Fruit fly (Drosophila melanogaster) whole organism, embryonic: ENCODE results near the gene CG42699.

Experiments
- Asciz ChIP-seq: fragments of 200-800 bp; sonication (Bioruptor generic); optimal IDR thresholded peaks from 2 replicates; lab custom pipeline; 2017; ENCODE audit warnings: missing biosample characterization, mild to moderate bottlenecking, missing genetic modification characterization, missing genetic modification reagents
- Blimp-1 ChIP-seq: fragments of 200-800 bp; sonication (Bioruptor generic); optimal IDR thresholded peaks from 3 replicates; lab custom pipeline; 2018; ENCODE audit warnings: missing biosample characterization, missing genetic modification characterization, mild to moderate bottlenecking, moderate library complexity, missing genetic modification reagents
- CG10209 ChIP-seq: fragments of 200-800 bp; sonication (Bioruptor generic); optimal IDR thresholded peaks from 3 replicates; lab custom pipeline; 2017; ENCODE audit warnings: missing biosample characterization, mild to moderate bottlenecking, missing genetic modification characterization, missing genetic modification reagents
- CG1024 ChIP-seq: fragments of 200-800 bp; sonication (Bioruptor generic); IDR thresholded peaks from 2 replicates; pipeline ENCODE4 v1.3.6; 2022; ENCODE audit warnings: missing biosample characterization, missing genetic modification characterization
- CG10565 ChIP-seq: fragments of 200-800 bp; sonication (Bioruptor generic); optimal IDR thresholded peaks from 3 replicates; lab custom pipeline; 2016; ENCODE audit warnings: missing biosample characterization, mild to moderate bottlenecking, missing genetic modification characterization
- CG11696 ChIP-seq: fragments of 200-800 bp; sonication (Bioruptor generic); IDR thresholded peaks from 2 replicates; pipeline ENCODE4 v1.3.6; 2022; ENCODE audit warnings: missing biosample characterization, missing genetic modification characterization
- CG12071 ChIP-seq: fragments of 200-800 bp; sonication (Bioruptor generic); optimal IDR thresholded peaks from 3 replicates; lab custom pipeline; 2018; ENCODE audit warnings: missing biosample characterization, mild to moderate bottlenecking, missing genetic modification characterization
- CG14667 ChIP-seq: fragments of 200-800 bp; sonication (Bioruptor generic); IDR thresholded peaks from 2 replicates; pipeline ENCODE4 v1.3.6; 2022; ENCODE audit warnings: missing biosample characterization, missing genetic modification characterization
- CG15011 ChIP-seq: fragments of 200-800 bp; sonication (Bioruptor generic); optimal IDR thresholded peaks from 3 replicates; lab custom pipeline; 2018; ENCODE audit warnings: missing biosample characterization, mild to moderate bottlenecking, missing genetic modification characterization
- CG15601 ChIP-seq: fragments of 200-800 bp; sonication (Bioruptor generic); optimal IDR thresholded peaks from 3 replicates; lab custom pipeline; 2019; ENCODE audit warnings: missing biosample characterization, mild to moderate bottlenecking, missing genetic modification characterization, moderate library complexity
- CG1603 ChIP-seq: fragments of 200-800 bp; sonication (Bioruptor generic); optimal IDR thresholded peaks from 2 replicates; lab custom pipeline; 2019; ENCODE audit warnings: missing biosample characterization, mild to moderate bottlenecking, missing genetic modification characterization, moderate library complexity
- CG1647 ChIP-seq: fragments of 200-800 bp; sonication (Bioruptor generic); optimal IDR thresholded peaks from 3 replicates; lab custom pipeline; 2016; ENCODE audit warnings: missing biosample characterization, missing genetic modification characterization
- CG18262 ChIP-seq: fragments of 200-800 bp; optimal IDR thresholded peaks from 3 replicates; lab custom pipeline; 2019; ENCODE audit warnings: missing biosample characterization, mild to moderate bottlenecking, missing genetic modification characterization, moderate library complexity
- CG18599 ChIP-seq: fragments of 200-800 bp; sonication (Bioruptor generic); optimal IDR thresholded peaks from 3 replicates; lab custom pipeline; 2017; ENCODE audit warnings: missing biosample characterization, missing genetic modification characterization, mild to moderate bottlenecking, moderate library complexity, missing genetic modification reagents
- CG30020 ChIP-seq: fragments of 200-800 bp; optimal IDR thresholded peaks from 2 replicates; lab custom pipeline; 2019; ENCODE audit warnings: missing biosample characterization, mild to moderate bottlenecking, missing genetic modification characterization, moderate library complexity
- CG43689 ChIP-seq: fragments of 200-800 bp; sonication (Bioruptor generic); IDR thresholded peaks from 2 replicates; pipeline ENCODE4 v1.3.6; 2022; ENCODE audit warnings: missing biosample characterization, missing genetic modification characterization
- CG4730 ChIP-seq: fragments of 200-800 bp; sonication (Bioruptor generic); IDR thresholded peaks from 2 replicates; pipeline ENCODE4 v1.3.6; 2022; ENCODE audit warnings: missing biosample characterization, missing genetic modification characterization
- CG6254 ChIP-seq: fragments of 200-800 bp; sonication (Bioruptor generic); optimal IDR thresholded peaks from 3 replicates; lab custom pipeline; 2017; ENCODE audit warnings: mild to moderate bottlenecking, missing biosample characterization, missing genetic modification reagents, missing genetic modification characterization
- CG6813 ChIP-seq: fragments of 200-800 bp; sonication (Bioruptor generic); optimal IDR thresholded peaks from 2 replicates; lab custom pipeline; 2017; ENCODE audit warnings: missing biosample characterization, missing genetic modification characterization, mild to moderate bottlenecking, moderate library complexity, missing genetic modification reagents
- CG7928 ChIP-seq: fragments of 200-800 bp; sonication (Bioruptor generic); optimal IDR thresholded peaks from 2 replicates; lab custom pipeline; 2017; ENCODE audit warnings: missing biosample characterization, mild to moderate bottlenecking, missing genetic modification characterization
- CG8478 ChIP-seq: fragments of >200 bp; optimal IDR thresholded peaks from 2 replicates; lab custom pipeline; 2018
- CG9609 ChIP-seq: fragments of 200-800 bp; sonication (Bioruptor generic); optimal IDR thresholded peaks from 3 replicates; lab custom pipeline; 2016; ENCODE audit warnings: missing biosample characterization, missing genetic modification characterization
- CG9797 ChIP-seq: fragments of 200-800 bp; sonication (Bioruptor generic); optimal IDR thresholded peaks from 3 replicates; lab custom pipeline; 2018; ENCODE audit warnings: missing biosample characterization, mild to moderate bottlenecking, missing genetic modification characterization
- D19A ChIP-seq: fragments of 200-800 bp; optimal IDR thresholded peaks from 3 replicates; lab custom pipeline; 2019; ENCODE audit warnings: missing biosample characterization, mild to moderate bottlenecking, missing genetic modification characterization, moderate library complexity
- Deaf1 ChIP-seq: fragments of 200-800 bp; optimal IDR thresholded peaks from 3 replicates; lab custom pipeline; 2019; ENCODE audit warnings: missing biosample characterization, mild to moderate bottlenecking, missing genetic modification characterization, moderate library complexity
- Nf-YC ChIP-seq: fragments of 200-800 bp; optimal IDR thresholded peaks from 3 replicates; lab custom pipeline; 2019; ENCODE audit warnings: missing biosample characterization, mild to moderate bottlenecking, missing genetic modification characterization, moderate library complexity
- NfI ChIP-seq: fragments of 200-800 bp; sonication (Bioruptor generic); optimal IDR thresholded peaks from 3 replicates; lab custom pipeline; 2018; ENCODE audit warnings: missing biosample characterization, mild to moderate bottlenecking, missing genetic modification characterization, moderate library complexity
- Tbp ChIP-seq: fragments of >200 bp; optimal IDR thresholded peaks from 2 replicates; lab custom pipeline; 2018; ENCODE audit warnings: missing biosample characterization, missing genetic modification characterization
- bab2 ChIP-seq: fragments of 200-800 bp; sonication (Bioruptor generic); optimal IDR thresholded peaks from 2 replicates; lab custom pipeline; 2016; ENCODE audit warnings: missing biosample characterization, missing genetic modification characterization
- bowl ChIP-seq: fragments of 200-800 bp; sonication (Bioruptor generic); IDR thresholded peaks from 2 replicates; pipeline ENCODE4 v1.3.6; 2022; ENCODE audit warnings: missing biosample characterization, missing genetic modification characterization
- caup ChIP-seq: fragments of 200-800 bp; sonication (Bioruptor generic); optimal IDR thresholded peaks from 3 replicates; lab custom pipeline; 2017; ENCODE audit warnings: missing biosample characterization, mild to moderate bottlenecking, missing genetic modification characterization, moderate library complexity; ENCODE audit not compliant: severe bottlenecking
- chinmo ChIP-seq: fragments of 200-800 bp; sonication (Bioruptor generic); IDR thresholded peaks from 4 replicates; pipeline ENCODE4 v1.3.6; 2022; ENCODE audit warnings: missing biosample characterization, missing genetic modification characterization; ENCODE audit not compliant: partially characterized antibody
- dmrt11E ChIP-seq: fragments of 200-800 bp; sonication (Bioruptor generic); optimal IDR thresholded peaks from 3 replicates; lab custom pipeline; 2018; ENCODE audit warnings: missing biosample characterization, mild to moderate bottlenecking, missing genetic modification characterization, moderate library complexity
- ftz-f1 ChIP-seq: fragments of 200-800 bp; sonication (Bioruptor generic); optimal IDR thresholded peaks from 2 replicates; lab custom pipeline; 2016; ENCODE audit warnings: missing biosample characterization, missing genetic modification characterization
- gsb-n ChIP-seq: fragments of 200-800 bp; sonication (Bioruptor generic); optimal IDR thresholded peaks from 3 replicates; lab custom pipeline; 2018; ENCODE audit warnings: missing biosample characterization, mild to moderate bottlenecking, missing genetic modification characterization
- gt ChIP-seq: fragments of 200-800 bp; sonication (Bioruptor generic); IDR thresholded peaks from 2 replicates; pipeline ENCODE4 v1.3.6; 2022; ENCODE audit warnings: missing biosample characterization, missing genetic modification characterization
- hb ChIP-seq: fragments of 200-800 bp; sonication (Bioruptor generic); IDR thresholded peaks from 3 replicates; pipeline ENCODE4 v1.3.6; 2022; ENCODE audit warnings: missing biosample characterization, missing genetic modification characterization; ENCODE audit not compliant: partially characterized antibody
- jumu ChIP-seq: fragments of 200-800 bp; sonication (Bioruptor generic); optimal IDR thresholded peaks from 3 replicates; lab custom pipeline; 2016; ENCODE audit warnings: missing biosample characterization, missing genetic modification characterization
- ken ChIP-seq: fragments of 200-800 bp; sonication (Bioruptor generic); IDR thresholded peaks from 3 replicates; pipeline ENCODE4 v1.3.6; 2022; ENCODE audit warnings: missing biosample characterization, missing genetic modification characterization
- mld ChIP-seq: fragments of 200-800 bp; sonication (Bioruptor generic); IDR thresholded peaks from 3 replicates; pipeline ENCODE4 v1.3.6; 2022; ENCODE audit warnings: missing biosample characterization, missing genetic modification characterization; ENCODE audit not compliant: partially characterized antibody
- oc ChIP-seq: fragments of 200-800 bp; sonication (Bioruptor generic); optimal IDR thresholded peaks from 2 replicates; lab custom pipeline; 2018; ENCODE audit warnings: missing biosample characterization, mild to moderate bottlenecking, missing genetic modification characterization, moderate library complexity
- salm ChIP-seq: fragments of 200-800 bp; sonication (Bioruptor generic); optimal IDR thresholded peaks from 2 replicates; lab custom pipeline; 2018; ENCODE audit warnings: missing biosample characterization, mild to moderate bottlenecking, missing genetic modification characterization
- sc ChIP-seq, 3 experiments: fragments of >200 bp in 2 of 3; fragments of 200-800 bp in 1 of 3; sonication (Bioruptor generic) in 1 of 3; optimal IDR thresholded peaks; 2 replicates in 2 of 3; 3 replicates in 1 of 3; lab custom pipeline; 2017; ENCODE audit warnings: mild to moderate bottlenecking in 1 of 3, missing biosample characterization in 1 of 3, missing genetic modification characterization in 1 of 3, missing genetic modification reagents in 1 of 3
- sens-2 ChIP-seq: fragments of 200-800 bp; sonication (Bioruptor generic); IDR thresholded peaks from 2 replicates; pipeline ENCODE4 v1.3.6; 2022; ENCODE audit warnings: missing biosample characterization, missing genetic modification characterization
- ssp ChIP-seq: fragments of 200-800 bp; sonication (Bioruptor generic); IDR thresholded peaks from 2 replicates; pipeline ENCODE4 v1.3.6; 2022; ENCODE audit warnings: missing biosample characterization, missing genetic modification characterization
- usp ChIP-seq: fragments of >200 bp; optimal IDR thresholded peaks from 2 replicates; lab custom pipeline; 2017; ENCODE audit warnings: missing biosample characterization, missing genetic modification characterization
- vfl ChIP-seq: fragments of 200-800 bp; sonication (Bioruptor generic); optimal IDR thresholded peaks from 2 replicates; lab custom pipeline; 2016; ENCODE audit warnings: missing biosample characterization, missing genetic modification characterization
- wdn ChIP-seq: fragments of 200-800 bp; sonication (Bioruptor generic); IDR thresholded peaks from 2 replicates; pipeline ENCODE4 v1.3.6; 2022; ENCODE audit warnings: missing biosample characterization, missing genetic modification characterization
- wor ChIP-seq: fragments of 200-800 bp; sonication (Bioruptor generic); IDR thresholded peaks from 2 replicates; pipeline ENCODE4 v1.3.6; 2022; ENCODE audit warnings: missing biosample characterization, missing genetic modification characterization

CG42699 gene

dm6 chrX:5735268-5735941 is 28.9 kb upstream of the CG42699 start (continued):
- TF ChIP-seq CG8478 (lab: Kevin White, UChicago): no peak
- TF ChIP-seq CG18262 (tag; lab: Kevin White, UChicago): peak; percentile 78
- peak; percentile 81 for TF ChIP-seq oc
- peak; percentile 43 for TF ChIP-seq CG12071 (GFP tag; lab: Kevin White, UChicago)
- TF ChIP-seq CG6254 (GFP tag; lab: Kevin White, UChicago): peak; percentile 15
- peak; percentile 74 for TF ChIP-seq gsb-n (tag; lab: Kevin White, UChicago)
- no peak for TF ChIP-seq wor
- no peak for TF ChIP-seq sens-2 (GFP tag; lab: Robert Waterston, UW)
- TF ChIP-seq CG18599 (GFP tag; lab: Kevin White, UChicago): peak; percentile 73
- TF ChIP-seq vfl (GFP tag; lab: Kevin White, UChicago): no peak
- peak; percentile 67 for TF ChIP-seq Blimp-1 (GFP tag; lab: Kevin White, UChicago)
- TF ChIP-seq bowl (GFP tag; lab: Robert Waterston, UW): no peak
- no peak for TF ChIP-seq Tbp
- TF ChIP-seq CG15011 (GFP tag; lab: Kevin White, UChicago): peak; percentile 43
- TF ChIP-seq NfI (GFP tag; lab: Kevin White, UChicago): peak; percentile 71
- no peak for TF ChIP-seq CG7928
- no peak for TF ChIP-seq mld (GFP tag; lab: Robert Waterston, UW)
- peak; percentile 67; the same call in 1 of the 2 replicates for TF ChIP-seq CG14667 (GFP tag; lab: Robert Waterston, UW)
- TF ChIP-seq Deaf1 (tag; lab: Kevin White, UChicago): peak; percentile 42
- no peak for TF ChIP-seq hb
- TF ChIP-seq salm (tag; lab: Kevin White, UChicago): peak; percentile 48
- no peak for TF ChIP-seq chinmo (GFP tag; lab: Robert Waterston, UW)
- TF ChIP-seq sc (optimal IDR thresholded peaks at IDR 0.05; lab: Kevin White, UChicago): no peak
- no peak for TF ChIP-seq sc (GFP tag; optimal IDR thresholded peaks at IDR 0.05; lab: Kevin White, UChicago)
- TF ChIP-seq CG9797 (GFP tag; lab: Kevin White, UChicago): no peak
- TF ChIP-seq wdn (GFP tag; lab: Robert Waterston, UW): peak; percentile 71
- peak; percentile 66 for TF ChIP-seq D19A (tag; lab: Kevin White, UChicago)
- TF ChIP-seq CG10209 (GFP tag; lab: Kevin White, UChicago): peak; percentile 64
- peak; percentile 49 for TF ChIP-seq Asciz
- peak; percentile 47 for TF ChIP-seq ssp (GFP tag; lab: Robert Waterston, UW)
- TF ChIP-seq jumu (GFP tag; lab: Kevin White, UChicago): peak; percentile 40
- peak; percentile 48; the same call in 1 of the 2 replicates for TF ChIP-seq CG1024 (GFP tag; lab: Robert Waterston, UW)
- TF ChIP-seq Nf-YC: peak; percentile 19
- TF ChIP-seq CG4730: peak; percentile 66
- TF ChIP-seq CG9609 (GFP tag; lab: Kevin White, UChicago): peak; percentile 32
- peak; percentile 10 for TF ChIP-seq CG30020 (tag; lab: Kevin White, UChicago)
- peak; percentile 62 for TF ChIP-seq CG15601 (tag; lab: Kevin White, UChicago)
- peak; percentile 73 for TF ChIP-seq dmrt11E
- TF ChIP-seq CG6813: peak; percentile 58
- no peak for TF ChIP-seq usp (GFP tag; lab: Kevin White, UChicago)
- TF ChIP-seq bab2 (GFP tag; lab: Kevin White, UChicago): peak; percentile 76
- peak; percentile 29 for TF ChIP-seq CG1647 (GFP tag; lab: Kevin White, UChicago)
- peak; percentile 86 for TF ChIP-seq CG1603 (tag; lab: Kevin White, UChicago)
- TF ChIP-seq ken: peak; percentile 76; the same call in 2 of the 3 replicates
- 0 out of 2 replicates have a peak, but pooled peaks have one; percentile 14 for TF ChIP-seq CG43689 (GFP tag; lab: Robert Waterston, UW)
- no peak for TF ChIP-seq gt
- TF ChIP-seq caup (GFP tag; lab: Kevin White, UChicago): peak; percentile 45
- TF ChIP-seq CG10565 (GFP tag; lab: Kevin White, UChicago): no peak
- TF ChIP-seq ftz-f1 (GFP tag; lab: Kevin White, UChicago): no peak
- peak; percentile 66 for TF ChIP-seq CG11696
